Fruit fly (Drosophila melanogaster) whole organism, embryonic: ENCODE measurements around the gene CG34276.

Experiments used
- ATbp ChIP-seq: fragments of 200-800 bp; sonication (Bioruptor generic); optimal IDR thresholded peaks from 2 replicates; lab custom pipeline; 2017; ENCODE audit warnings: missing biosample characterization, mild to moderate bottlenecking, missing genetic modification characterization, missing genetic modification reagents
- CG10274 ChIP-seq: fragments of 200-800 bp; sonication (Bioruptor generic); optimal IDR thresholded peaks from 3 replicates; lab custom pipeline; 2017; ENCODE audit warnings: missing biosample characterization, mild to moderate bottlenecking, missing genetic modification characterization
- CG11085 ChIP-seq: fragments of 200-800 bp; sonication (Bioruptor generic); IDR thresholded peaks from 2 replicates; pipeline ENCODE4 v1.3.6; 2022; ENCODE audit warnings: missing biosample characterization, missing genetic modification characterization
- CG12391 ChIP-seq: fragments of 200-800 bp; sonication (Bioruptor generic); optimal IDR thresholded peaks from 3 replicates; lab custom pipeline; 2018; ENCODE audit warnings: missing biosample characterization, mild to moderate bottlenecking, missing genetic modification characterization, moderate library complexity
- CG13123 ChIP-seq: fragments of 200-800 bp; sonication (Bioruptor generic); optimal IDR thresholded peaks from 2 replicates; lab custom pipeline; 2016; ENCODE audit warnings: missing biosample characterization, missing genetic modification characterization
- CG16813 ChIP-seq: fragments of 200-800 bp; sonication (Bioruptor generic); IDR thresholded peaks from 3 replicates; pipeline ENCODE4 v1.3.6; 2022; ENCODE audit warnings: missing biosample characterization, missing genetic modification characterization; ENCODE audit not compliant: partially characterized antibody
- CG17568 ChIP-seq: fragments of 200-800 bp; sonication (Bioruptor generic); optimal IDR thresholded peaks from 2 replicates; lab custom pipeline; 2018; ENCODE audit warnings: missing biosample characterization, mild to moderate bottlenecking, missing genetic modification characterization, moderate library complexity
- CG17912 ChIP-seq: fragments of 200-800 bp; sonication (Bioruptor generic); optimal IDR thresholded peaks from 2 replicates; lab custom pipeline; 2018; ENCODE audit warnings: missing biosample characterization, mild to moderate bottlenecking, missing genetic modification characterization
- CG18764 ChIP-seq: fragments of 200-800 bp; sonication (Bioruptor generic); optimal IDR thresholded peaks from 3 replicates; lab custom pipeline; 2016; ENCODE audit warnings: missing biosample characterization, missing genetic modification characterization
- CG2116 ChIP-seq: fragments of 200-800 bp; sonication (Bioruptor generic); optimal IDR thresholded peaks from 3 replicates; lab custom pipeline; 2018; ENCODE audit warnings: missing biosample characterization, mild to moderate bottlenecking, missing genetic modification characterization
- CG2202 ChIP-seq: fragments of 200-800 bp; sonication (Bioruptor generic); optimal IDR thresholded peaks from 2 replicates; lab custom pipeline; 2018; ENCODE audit warnings: missing biosample characterization, mild to moderate bottlenecking, missing genetic modification characterization
- CG32532 ChIP-seq: fragments of 200-800 bp; sonication (Bioruptor generic); IDR thresholded peaks from 2 replicates; pipeline ENCODE4 v1.3.6; 2022; ENCODE audit warnings: missing biosample characterization, missing genetic modification characterization
- CG32767 ChIP-seq: fragments of 200-800 bp; sonication (Bioruptor generic); IDR thresholded peaks from 2 replicates; pipeline ENCODE4 v1.3.6; 2022; ENCODE audit warnings: missing biosample characterization, missing genetic modification characterization
- CG33213 ChIP-seq: fragments of 200-800 bp; sonication (Bioruptor generic); optimal IDR thresholded peaks from 3 replicates; lab custom pipeline; 2016; ENCODE audit warnings: missing biosample characterization, missing genetic modification characterization
- CG6791 ChIP-seq: fragments of 200-800 bp; sonication (Bioruptor generic); IDR thresholded peaks from 3 replicates; pipeline ENCODE4 v1.3.6; 2022; ENCODE audit warnings: missing biosample characterization, missing genetic modification characterization; ENCODE audit not compliant: partially characterized antibody
- CG6813 ChIP-seq: fragments of 200-800 bp; sonication (Bioruptor generic); optimal IDR thresholded peaks from 2 replicates; lab custom pipeline; 2017; ENCODE audit warnings: missing biosample characterization, missing genetic modification characterization, mild to moderate bottlenecking, moderate library complexity, missing genetic modification reagents
- CG6854 ChIP-seq: fragments of 200-800 bp; sonication (Bioruptor generic); optimal IDR thresholded peaks from 3 replicates; lab custom pipeline; 2017; ENCODE audit warnings: missing biosample characterization, mild to moderate bottlenecking, missing genetic modification characterization
- CG7928 ChIP-seq: fragments of 200-800 bp; sonication (Bioruptor generic); optimal IDR thresholded peaks from 2 replicates; lab custom pipeline; 2017; ENCODE audit warnings: missing biosample characterization, mild to moderate bottlenecking, missing genetic modification characterization
- CG9437 ChIP-seq: fragments of 200-800 bp; sonication (Bioruptor generic); optimal IDR thresholded peaks from 2 replicates; lab custom pipeline; 2018; ENCODE audit warnings: missing biosample characterization, mild to moderate bottlenecking, missing genetic modification characterization
- CHES-1-like ChIP-seq: fragments of 200-800 bp; sonication (Bioruptor generic); optimal IDR thresholded peaks from 2 replicates; lab custom pipeline; 2016; ENCODE audit warnings: missing biosample characterization, missing genetic modification characterization
- Camta ChIP-seq: fragments of 200-800 bp; sonication (Bioruptor generic); optimal IDR thresholded peaks from 2 replicates; lab custom pipeline; 2016; ENCODE audit warnings: missing biosample characterization, missing genetic modification characterization
- Dfd ChIP-seq, 2 experiments: fragments of >200 bp; optimal IDR thresholded peaks; 2 replicates each; lab custom pipeline; 2017; ENCODE audit warnings: missing biosample characterization in 2 of 2, missing genetic modification characterization in 2 of 2
- Dll ChIP-seq: fragments of 200-800 bp; sonication (Bioruptor generic); IDR thresholded peaks from 4 replicates; pipeline ENCODE4 v1.3.6; 2022; ENCODE audit warnings: missing biosample characterization, missing genetic modification characterization; ENCODE audit not compliant: partially characterized antibody
- Doc2 ChIP-seq: fragments of 200-800 bp; sonication (Bioruptor generic); IDR thresholded peaks from 2 replicates; pipeline ENCODE4 v1.3.6; 2022; ENCODE audit warnings: missing biosample characterization, missing genetic modification characterization
- Dref ChIP-seq: fragments of 200-800 bp; sonication (Bioruptor generic); IDR thresholded peaks from 2 replicates; pipeline ENCODE4 v1.3.6; 2022; ENCODE audit warnings: missing biosample characterization, missing genetic modification characterization
- Drgx ChIP-seq: fragments of 200-800 bp; sonication (Bioruptor generic); IDR thresholded peaks from 2 replicates; pipeline ENCODE4 v1.3.6; 2022; ENCODE audit warnings: missing biosample characterization, missing genetic modification characterization
- Eip74EF ChIP-seq, 2 experiments: fragments of 200-800 bp in 1 of 2; fragments of >200 bp in 1 of 2; sonication (Bioruptor generic) in 1 of 2; optimal IDR thresholded peaks; 2 replicates each; lab custom pipeline; 2017 to 2019; ENCODE audit warnings: missing biosample characterization in 2 of 2, missing genetic modification characterization in 2 of 2, mild to moderate bottlenecking in 1 of 2, moderate library complexity in 1 of 2
- Hr78 ChIP-seq, 2 experiments: fragments of 200-800 bp in 1 of 2; fragments of >200 bp in 1 of 2; sonication (Bioruptor generic) in 1 of 2; optimal IDR thresholded peaks; 2 replicates each; lab custom pipeline; 2017 to 2019; ENCODE audit warnings: missing biosample characterization in 2 of 2, missing genetic modification characterization in 2 of 2, mild to moderate bottlenecking in 1 of 2, moderate library complexity in 1 of 2
- Meics ChIP-seq: fragments of 200-800 bp; sonication (Bioruptor generic); optimal IDR thresholded peaks from 2 replicates; lab custom pipeline; 2017; ENCODE audit warnings: missing biosample characterization, mild to moderate bottlenecking, missing genetic modification characterization
- Mrtf ChIP-seq: fragments of 200-800 bp; sonication (Bioruptor generic); IDR thresholded peaks from 3 replicates; pipeline ENCODE4 v1.3.6; 2022; ENCODE audit warnings: missing biosample characterization, missing genetic modification characterization
- Nf-YA ChIP-seq: fragments of 200-800 bp; sonication (Bioruptor generic); IDR thresholded peaks from 2 replicates; pipeline ENCODE4 v1.3.6; 2022; ENCODE audit warnings: missing biosample characterization, missing genetic modification characterization
- Rx ChIP-seq: fragments of 200-800 bp; sonication (Bioruptor generic); IDR thresholded peaks from 2 replicates; pipeline ENCODE4 v1.3.6; 2022; ENCODE audit warnings: missing biosample characterization, missing genetic modification characterization
- Sry-β ChIP-seq: fragments of 200-800 bp; sonication (Bioruptor generic); optimal IDR thresholded peaks from 2 replicates; lab custom pipeline; 2018; ENCODE audit warnings: missing biosample characterization, mild to moderate bottlenecking, missing genetic modification characterization, moderate library complexity
- ash1 ChIP-seq: fragments of 200-800 bp; sonication (Bioruptor generic); optimal IDR thresholded peaks from 2 replicates; lab custom pipeline; 2018; ENCODE audit warnings: missing biosample characterization, mild to moderate bottlenecking, missing genetic modification characterization
- az2 ChIP-seq: fragments of 200-800 bp; sonication (Bioruptor generic); optimal IDR thresholded peaks from 3 replicates; lab custom pipeline; 2016; ENCODE audit warnings: missing biosample characterization, missing genetic modification characterization
- crc ChIP-seq: fragments of 200-800 bp; sonication (Bioruptor generic); optimal IDR thresholded peaks from 2 replicates; lab custom pipeline; 2016; ENCODE audit warnings: missing biosample characterization, missing genetic modification characterization
- gcm ChIP-seq: fragments of 200-800 bp; sonication (Bioruptor generic); optimal IDR thresholded peaks from 2 replicates; lab custom pipeline; 2019; ENCODE audit warnings: missing biosample characterization, mild to moderate bottlenecking, missing genetic modification characterization, moderate library complexity
- grau ChIP-seq: fragments of 200-800 bp; optimal IDR thresholded peaks from 3 replicates; lab custom pipeline; 2019; ENCODE audit warnings: missing biosample characterization, mild to moderate bottlenecking, missing genetic modification characterization, moderate library complexity
- hb ChIP-seq: fragments of 200-800 bp; sonication (Bioruptor generic); IDR thresholded peaks from 3 replicates; pipeline ENCODE4 v1.3.6; 2022; ENCODE audit warnings: missing biosample characterization, missing genetic modification characterization; ENCODE audit not compliant: partially characterized antibody
- kah ChIP-seq: fragments of 200-800 bp; sonication (Bioruptor generic); optimal IDR thresholded peaks from 2 replicates; lab custom pipeline; 2018; ENCODE audit warnings: missing biosample characterization, mild to moderate bottlenecking, missing genetic modification characterization
- lov ChIP-seq, 2 experiments: fragments of 200-800 bp in 1 of 2; fragments of >200 bp in 1 of 2; sonication (Bioruptor generic) in 1 of 2; IDR thresholded peaks in 1 of 2; optimal IDR thresholded peaks in 1 of 2; 2 replicates in 1 of 2; 3 replicates in 1 of 2; pipeline versions ENCODE4 v1.3.6 to Lab custom; 2017 to 2022; ENCODE audit warnings: missing biosample characterization in 1 of 2, missing genetic modification characterization in 1 of 2
- nerfin-1 ChIP-seq: fragments of 200-800 bp; sonication (Bioruptor generic); optimal IDR thresholded peaks from 3 replicates; lab custom pipeline; 2019; ENCODE audit warnings: missing biosample characterization, mild to moderate bottlenecking, missing genetic modification characterization, moderate library complexity
- otp ChIP-seq: fragments of 200-800 bp; sonication (Bioruptor generic); IDR thresholded peaks from 3 replicates; pipeline ENCODE4, ENCODE4 v1.3.6; 2022; ENCODE audit warnings: missing biosample characterization, missing genetic modification characterization
- prd ChIP-seq, 3 experiments: fragments of >200 bp in 2 of 3; fragments of 200-800 bp in 1 of 3; sonication (Bioruptor generic) in 1 of 3; optimal IDR thresholded peaks in 2 of 3; IDR thresholded peaks in 1 of 3; 2 replicates in 2 of 3; 3 replicates in 1 of 3; pipeline versions ENCODE4 v1.3.6 to Lab custom; 2017 to 2022; ENCODE audit warnings: missing biosample characterization in 1 of 3, missing genetic modification characterization in 1 of 3
- pum ChIP-seq: fragments of 200-800 bp; sonication (Bioruptor generic); optimal IDR thresholded peaks from 2 replicates; lab custom pipeline; 2016; ENCODE audit warnings: missing biosample characterization, missing genetic modification characterization
- tin ChIP-seq: fragments of 200-800 bp; sonication (Bioruptor generic); optimal IDR thresholded peaks from 3 replicates; lab custom pipeline; 2016; ENCODE audit warnings: missing biosample characterization, missing genetic modification characterization
- tio ChIP-seq: fragments of 200-800 bp; sonication (Bioruptor generic); optimal IDR thresholded peaks from 2 replicates; lab custom pipeline; 2017; ENCODE audit warnings: missing biosample characterization, missing genetic modification characterization, inconsistent platforms
- toy ChIP-seq: fragments of 200-800 bp; sonication (Bioruptor generic); IDR thresholded peaks from 2 replicates; pipeline ENCODE4 v1.3.6; 2022; ENCODE audit warnings: missing biosample characterization, missing genetic modification characterization
- zen ChIP-seq: fragments of 200-800 bp; sonication (Bioruptor generic); optimal IDR thresholded peaks from 3 replicates; lab custom pipeline; 2018; ENCODE audit warnings: missing biosample characterization, mild to moderate bottlenecking, missing genetic modification characterization, moderate library complexity

CG34276 gene

DNA sequence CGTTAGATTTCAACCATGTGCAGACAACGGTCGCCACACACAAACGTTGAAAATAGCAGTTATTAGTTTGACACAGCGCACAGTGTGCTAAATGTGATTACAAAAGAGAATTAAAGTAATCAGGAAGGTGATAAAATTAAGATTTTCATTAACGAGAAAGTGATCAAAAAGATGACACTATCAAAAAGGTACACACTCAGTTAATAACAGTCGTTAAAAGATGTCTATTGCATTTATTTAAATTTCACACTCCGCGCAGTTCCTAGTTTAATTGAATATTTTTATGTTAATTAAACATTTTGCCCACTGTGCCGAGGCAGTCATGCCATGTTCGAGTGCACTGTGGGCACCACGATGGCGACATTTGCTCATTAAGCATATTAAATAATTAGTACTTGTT is 1.7 kb downstream of the CG34276 start (continued):
- peak; percentile 38 for TF ChIP-seq CG12391 (tag; lab: Kevin White, UChicago)
- no peak for TF ChIP-seq pum (GFP tag; lab: Kevin White, UChicago)
- no peak for TF ChIP-seq ash1
- peak; percentile 40 for TF ChIP-seq grau (tag; lab: Kevin White, UChicago)
- no peak for TF ChIP-seq CG16813 (GFP tag; lab: Robert Waterston, UW)
- no peak for TF ChIP-seq CG17912 (GFP tag; lab: Kevin White, UChicago)
- peak; percentile 32 for TF ChIP-seq CG9437 (GFP tag; lab: Kevin White, UChicago)
- no peak for TF ChIP-seq CG6854 (GFP tag; lab: Kevin White, UChicago)
- no peak for TF ChIP-seq Dfd (GFP tag; optimal IDR thresholded peaks at IDR 0.05; lab: Kevin White, UChicago)
- no peak for TF ChIP-seq nerfin-1 (tag; lab: Kevin White, UChicago)
- TF ChIP-seq CG18764 (GFP tag; lab: Kevin White, UChicago), result no peak
- TF ChIP-seq tio, result no peak
- TF ChIP-seq Dll (GFP tag; lab: Robert Waterston, UW), result no peak
- TF ChIP-seq CG2116, result no peak
- no peak for TF ChIP-seq CHES-1-like (GFP tag; lab: Kevin White, UChicago)
- TF ChIP-seq toy (GFP tag; lab: Robert Waterston, UW), result no peak
- no peak for TF ChIP-seq CG11085 (GFP tag; lab: Robert Waterston, UW)
- no peak for TF ChIP-seq Sry-β
- no peak for TF ChIP-seq Hr78 (GFP tag; optimal IDR thresholded peaks at IDR 0.05; lab: Kevin White, UChicago)
- TF ChIP-seq otp (GFP tag; lab: Robert Waterston, UW), result no peak
- TF ChIP-seq tin, result no peak
- no peak for TF ChIP-seq lov (optimal IDR thresholded peaks at IDR 0.05; lab: Kevin White, UChicago)
- TF ChIP-seq lov (GFP tag; IDR thresholded peaks at IDR 0.05; lab: Robert Waterston, UW), result no peak
- TF ChIP-seq CG10274 (GFP tag; lab: Kevin White, UChicago), result no peak
- TF ChIP-seq CG33213 (GFP tag; lab: Kevin White, UChicago), result no peak
- TF ChIP-seq CG2202 (tag; lab: Kevin White, UChicago), result no peak
- no peak for TF ChIP-seq Doc2 (GFP tag; lab: Robert Waterston, UW)
- TF ChIP-seq zen (tag; lab: Kevin White, UChicago), result peak; percentile 29
- peak; percentile 25 for TF ChIP-seq az2 (GFP tag; lab: Kevin White, UChicago)
- TF ChIP-seq Eip74EF (GFP tag; optimal IDR thresholded peaks at IDR 0.05; lab: Kevin White, UChicago), result peak in 1 of 2 experiments; percentile 6
- no peak for TF ChIP-seq Camta
- no peak for TF ChIP-seq CG6791 (GFP tag; lab: Robert Waterston, UW)
- TF ChIP-seq CG7928, result no peak
- TF ChIP-seq Meics (GFP tag; lab: Kevin White, UChicago), result peak; percentile 52
- no peak for TF ChIP-seq Rx (GFP tag; lab: Robert Waterston, UW)
- TF ChIP-seq CG6813 (GFP tag; lab: Kevin White, UChicago), result no peak
- TF ChIP-seq gcm, result no peak
- no peak for TF ChIP-seq crc (GFP tag; lab: Kevin White, UChicago)
- TF ChIP-seq CG32532 (GFP tag; lab: Robert Waterston, UW), result no peak; the same call in 1 of the 2 replicates
- TF ChIP-seq prd (optimal IDR thresholded peaks at IDR 0.05; lab: Kevin White, UChicago), result no peak
- TF ChIP-seq prd (GFP tag; IDR thresholded peaks at IDR 0.05; lab: Robert Waterston, UW), result peak; percentile 61; the same call in 1 of the 3 replicates
- no peak for TF ChIP-seq ATbp (GFP tag; lab: Kevin White, UChicago)
- TF ChIP-seq CG32767, result no peak
- peak; percentile 15 for TF ChIP-seq CG17568 (GFP tag; lab: Kevin White, UChicago)
- TF ChIP-seq CG13123 (GFP tag; lab: Kevin White, UChicago), result no peak
- TF ChIP-seq kah, result no peak
- TF ChIP-seq hb, result no peak
- TF ChIP-seq Dref (GFP tag; lab: Robert Waterston, UW), result no peak
- TF ChIP-seq Drgx (GFP tag; lab: Robert Waterston, UW), result peak; percentile 74
- TF ChIP-seq Mrtf (GFP tag; lab: Robert Waterston, UW), result no peak
- TF ChIP-seq Nf-YA (GFP tag; lab: Robert Waterston, UW), result no peak
